Worm (Caenorhabditis elegans) whole organism, L4 larva: ENCODE data around the gene nas-22.

Experiments used
- mdl-1 ChIP-seq, 2 experiments: fragments of 150-350 bp in 1 of 2; sonication (generic microtip) in 1 of 2; optimal IDR thresholded peaks; 2 replicates each; lab custom pipeline; 2014 to 2017; ENCODE audit warnings: missing biosample characterization in 2 of 2, missing genetic modification characterization in 2 of 2
- nhr-77 ChIP-seq: fragments of 150-350 bp; optimal IDR thresholded peaks from 2 replicates; lab custom pipeline; 2014; ENCODE audit warnings: missing biosample characterization, missing genetic modification characterization

ce11 chrV:11435242-11435641, 39.3 kb upstream of the nas-22 start:
- no peak for TF ChIP-seq mdl-1 (tag; optimal IDR thresholded peaks at IDR 0.05; lab: Kevin White, UChicago)
- no peak for TF ChIP-seq nhr-77
